Fruit fly (Drosophila melanogaster) S2 (cell line): Measurements from ENCODE around the gene bgm.

Experiments used
- CG8478 ChIP-seq: fragments of >200 bp; optimal IDR thresholded peaks from 2 replicates; lab custom pipeline; 2018
- CTCF ChIP-seq, 2 experiments: fragments of >200 bp; optimal IDR thresholded peaks; 2 replicates each; lab custom pipeline; 2018

The bgm gene

dm6 chr2L:14012304-14013054 is at the start of gene bgm:
Gene bgm (plus strand): TSS chr2L:14013004.
- TF ChIP-seq CG8478 (lab: Kevin White, UChicago) (no peak), CTCF (optimal IDR thresholded peaks at IDR 0.05; lab: Kevin White, UChicago) (no peak)

dm6 chr2L:13963467-13964122 is 49.2 kb upstream of the bgm start, which contains the start of gene NimB1:
Gene NimB1 (plus strand): TSS chr2L:13963507.
- TF ChIP-seq CG8478 (lab: Kevin White, UChicago): no peak
- TF ChIP-seq CTCF (optimal IDR thresholded peaks at IDR 0.05; lab: Kevin White, UChicago): no peak

DNA sequence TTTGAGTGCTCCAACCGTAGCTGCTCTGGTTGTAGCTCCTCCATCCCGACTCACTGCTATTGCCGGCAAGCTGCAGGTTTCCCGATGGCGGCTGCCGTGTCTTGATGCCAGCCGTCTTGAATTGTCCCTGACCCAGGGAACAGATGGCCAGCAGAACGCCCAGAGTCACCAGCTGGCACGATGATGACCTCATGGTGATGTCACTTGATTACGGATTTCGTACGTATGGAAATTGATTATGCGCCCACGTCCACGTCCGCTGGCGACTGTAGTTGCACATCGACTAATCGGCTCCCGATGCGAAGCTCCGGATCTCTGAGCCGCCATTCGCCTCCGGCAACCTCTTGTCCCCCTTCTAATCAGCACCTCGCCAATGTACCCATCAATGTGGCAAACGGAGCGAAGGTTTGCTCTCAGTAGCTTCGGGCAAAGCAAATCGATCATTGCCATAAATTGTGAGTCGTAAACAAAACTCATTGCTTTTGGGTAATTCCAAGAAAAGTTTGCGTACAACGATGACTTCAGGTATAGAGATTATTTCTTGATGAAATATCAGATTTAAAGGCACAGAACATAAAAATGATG is 46.0 kb upstream of the bgm start, which contains the start of gene NimB2:
Gene NimB2 (minus strand): TSS at position 287 of the 585 bp plus-strand sequence.
- TF ChIP-seq CG8478 (lab: Kevin White, UChicago): no peak
- TF ChIP-seq CTCF (optimal IDR thresholded peaks at IDR 0.05; lab: Kevin White, UChicago): no peak

DNA sequence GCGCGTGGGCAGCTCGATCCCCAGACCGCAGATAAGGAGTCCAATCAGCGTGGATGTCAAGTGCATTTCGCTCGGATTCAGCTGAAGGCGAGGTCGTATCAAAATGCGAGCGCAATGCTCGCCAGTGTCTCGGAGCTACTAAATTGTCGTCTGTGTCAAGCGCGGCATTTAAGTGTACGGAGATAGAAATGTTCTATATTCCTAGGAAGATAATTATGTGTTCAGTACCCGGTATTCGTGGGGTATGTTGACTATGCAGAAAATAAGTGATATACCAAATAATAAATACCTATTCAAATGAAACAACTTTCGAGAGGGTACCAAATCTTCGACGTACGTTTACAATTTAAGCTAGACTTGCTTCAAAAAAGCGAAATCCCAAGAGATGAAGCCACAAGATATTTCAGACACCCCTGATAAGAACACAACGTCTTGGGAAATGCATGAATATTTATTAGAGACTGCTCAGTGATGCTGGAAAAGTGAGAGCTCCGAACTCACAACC is 44.9 kb upstream of the bgm start, which contains the start of gene NimB3:
Gene NimB3 (minus strand): TSS at position 140 of the 505 bp plus-strand sequence.
- TF ChIP-seq CTCF (optimal IDR thresholded peaks at IDR 0.05; lab: Kevin White, UChicago) (no peak), CG8478 (lab: Kevin White, UChicago) (no peak)

DNA sequence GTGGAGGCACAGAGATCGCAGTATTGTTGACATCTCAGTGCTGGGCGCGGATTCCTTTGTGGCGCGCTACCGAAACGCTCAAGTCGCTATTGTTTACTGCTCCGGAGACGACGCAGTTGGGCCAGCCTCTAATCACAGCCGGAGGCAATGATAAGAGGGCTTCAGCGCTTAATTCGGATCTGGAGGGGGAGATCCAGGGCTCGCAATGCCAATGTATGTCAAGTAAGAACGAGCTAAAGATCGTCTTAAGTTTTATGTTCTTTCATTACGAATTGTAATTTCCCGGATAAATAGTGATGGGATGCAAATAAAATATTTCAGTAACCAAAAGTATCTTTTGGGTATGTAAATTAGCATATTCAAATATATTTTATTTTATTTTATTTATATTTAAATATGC is 42.9 kb upstream of the bgm start, which contains the start of the genes NimB4 and NimB5:
Gene NimB4 (minus strand): TSS at position 101 of the 400 bp plus-strand sequence.
Gene NimB5 (plus strand): TSS at position 302 of the 400 bp plus-strand sequence.
- TF ChIP-seq CG8478 (lab: Kevin White, UChicago) (no peak), CTCF (optimal IDR thresholded peaks at IDR 0.05; lab: Kevin White, UChicago) (no peak)

- TF ChIP-seq CTCF (optimal IDR thresholded peaks at IDR 0.05; lab: Kevin White, UChicago): no peak
- no peak for TF ChIP-seq CG8478 (lab: Kevin White, UChicago)
Observed at dm6 chr2L:13972847-13973246, 40.0 kb upstream of the bgm start, which contains the start of gene He. Gene He (minus strand): TSS chr2L:13972947.

dm6 chr2L:13976669-13977068 is 36.1 kb upstream of the bgm start, which contains the start of gene NimC1:
Gene NimC1 (minus strand): TSS chr2L:13976769.
- TF ChIP-seq CG8478 (lab: Kevin White, UChicago) (no peak), CTCF (optimal IDR thresholded peaks at IDR 0.05; lab: Kevin White, UChicago) (no peak)

dm6 chr2L:13977073-13977472 is 35.7 kb upstream of the bgm start, which contains the start of gene Cyp28a5:
Gene Cyp28a5 (plus strand): TSS chr2L:13977302.
- no peak for TF ChIP-seq CTCF (optimal IDR thresholded peaks at IDR 0.05; lab: Kevin White, UChicago)
- no peak for TF ChIP-seq CG8478 (lab: Kevin White, UChicago)

dm6 chr2L:13979826-13980225 is 33.0 kb upstream of the bgm start, which contains the start of gene NimC2:
Gene NimC2 (plus strand): TSS chr2L:13980126.
- TF ChIP-seq CTCF (optimal IDR thresholded peaks at IDR 0.05; lab: Kevin White, UChicago) (no peak), CG8478 (lab: Kevin White, UChicago) (no peak)

DNA sequence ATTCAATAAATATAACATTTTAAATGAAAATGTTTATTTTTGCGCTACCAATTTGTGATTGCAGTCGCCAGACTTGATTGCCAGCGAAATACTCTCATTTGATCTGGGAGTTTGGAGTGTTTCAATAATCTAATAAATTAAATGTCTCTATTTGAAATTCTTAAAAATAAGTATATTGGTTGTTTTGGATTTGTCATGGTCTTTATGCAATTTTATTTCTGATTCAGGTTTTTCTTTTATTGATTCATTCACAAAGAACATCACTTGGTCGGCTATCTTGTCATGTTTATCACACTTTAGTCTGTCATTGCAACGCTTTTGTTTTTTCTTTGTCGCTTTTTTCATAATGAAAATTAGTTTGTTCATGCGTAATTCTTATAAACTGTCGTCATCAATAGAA is 13.9 kb upstream of the bgm start:
- TF ChIP-seq CTCF (optimal IDR thresholded peaks at IDR 0.05; lab: Kevin White, UChicago) (no peak), CG8478 (lab: Kevin White, UChicago) (no peak)

DNA sequence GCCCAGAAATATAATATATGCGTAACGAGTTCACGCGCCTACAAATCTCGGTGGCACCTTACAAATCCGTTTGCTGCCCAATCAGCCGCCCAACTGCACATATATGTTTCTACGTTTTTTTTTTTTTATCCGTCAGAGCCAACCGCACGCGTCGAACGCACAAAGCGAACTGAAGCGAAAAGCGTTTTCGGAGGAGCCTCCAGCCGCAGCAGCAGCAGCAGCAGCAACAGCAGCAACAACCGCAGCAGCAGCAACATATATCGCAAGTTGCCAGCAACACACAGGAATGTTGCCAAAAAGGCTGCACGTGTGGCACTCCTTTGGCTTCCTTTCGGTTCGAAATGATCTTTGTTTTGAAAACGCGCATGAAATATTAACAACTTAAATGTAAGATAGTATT is 11.7 kb upstream of the bgm start, which contains the start of gene rk:
Gene rk (minus strand): TSS at position 171 of the 400 bp plus-strand sequence.
- no peak for TF ChIP-seq CG8478 (lab: Kevin White, UChicago)
- TF ChIP-seq CTCF (optimal IDR thresholded peaks at IDR 0.05; lab: Kevin White, UChicago): no peak

DNA sequence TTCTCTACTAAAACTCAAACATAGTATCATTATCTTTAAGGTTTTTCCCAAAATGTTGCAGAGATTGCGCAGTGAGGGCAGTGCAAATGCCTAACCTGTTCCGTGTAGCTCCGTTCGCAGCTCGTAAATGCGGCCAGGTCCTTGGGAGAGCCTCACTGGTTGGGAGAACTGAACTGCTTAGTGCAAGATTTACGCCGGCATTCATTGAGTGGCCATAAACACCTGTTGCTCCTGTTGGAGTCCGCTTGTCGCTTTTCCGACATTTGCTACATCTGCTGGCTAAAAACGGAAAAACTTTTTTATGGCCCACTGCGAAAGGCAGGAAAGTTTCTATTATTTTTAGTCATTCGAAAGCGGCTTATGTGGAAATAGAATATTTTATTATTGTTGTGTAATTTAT is 10.9 kb upstream of the bgm start:
- TF ChIP-seq CG8478 (lab: Kevin White, UChicago) (no peak), CTCF (optimal IDR thresholded peaks at IDR 0.05; lab: Kevin White, UChicago) (no peak)

DNA sequence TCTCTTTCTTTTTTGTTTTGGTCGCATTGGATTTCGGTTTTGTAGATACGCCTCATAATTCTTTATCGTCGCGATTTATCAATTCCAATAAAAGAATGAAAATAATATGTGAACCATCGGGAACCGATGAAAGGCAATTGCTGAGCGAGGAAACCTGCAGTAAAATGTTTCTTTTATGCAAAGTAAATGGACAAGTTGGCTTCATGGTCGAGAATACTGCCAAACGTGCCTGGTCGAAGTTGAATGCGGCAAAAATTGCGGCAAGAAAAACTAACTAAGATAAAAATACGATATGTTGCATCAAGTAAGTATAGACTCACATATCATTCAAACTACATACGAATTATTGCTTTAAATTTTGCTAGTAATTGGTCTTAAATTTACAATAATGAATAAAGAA is 5.0 kb upstream of the bgm start, which contains the start of gene CG42692:
Gene CG42692 (plus strand): TSS at position 301 of the 400 bp plus-strand sequence.
- TF ChIP-seq CTCF (optimal IDR thresholded peaks at IDR 0.05; lab: Kevin White, UChicago): no peak
- TF ChIP-seq CG8478 (lab: Kevin White, UChicago): no peak

dm6 chr2L:14010410-14010809 is 2.4 kb upstream of the bgm start:
- TF ChIP-seq CG8478 (lab: Kevin White, UChicago): no peak
- TF ChIP-seq CTCF (optimal IDR thresholded peaks at IDR 0.05; lab: Kevin White, UChicago): no peak
